Fruit fly (Drosophila melanogaster) whole organism, prepupa: Measurements from ENCODE around the gene asf1.
A peak's percentile ranks its signal among the peaks of the same experiment; 100 is the strongest.

Experiments used
- CG10631 ChIP-seq: fragments of 200-800 bp; sonication (Bioruptor generic); optimal IDR thresholded peaks from 2 replicates; lab custom pipeline; 2016; ENCODE audit warnings: missing biosample characterization, missing genetic modification characterization
- CG10669 ChIP-seq: fragments of 200-800 bp; sonication (Bioruptor generic); optimal IDR thresholded peaks from 3 replicates; lab custom pipeline; 2018; ENCODE audit warnings: missing biosample characterization, mild to moderate bottlenecking, missing genetic modification characterization, moderate library complexity
- CG11294 ChIP-seq: fragments of 200-800 bp; sonication (Bioruptor generic); IDR thresholded peaks from 2 replicates; pipeline ENCODE4 v1.3.6; 2022; ENCODE audit warnings: missing biosample characterization, missing genetic modification characterization
- CG11762 ChIP-seq: fragments of 200-800 bp; sonication (Bioruptor generic); optimal IDR thresholded peaks from 3 replicates; lab custom pipeline; 2016; ENCODE audit warnings: missing biosample characterization, missing genetic modification characterization; ENCODE audit not compliant: insufficient read depth
- CG15336 ChIP-seq: fragments of 200-800 bp; sonication (Bioruptor generic); IDR thresholded peaks from 2 replicates; pipeline ENCODE4 v1.3.6; 2022; ENCODE audit warnings: missing biosample characterization, missing genetic modification characterization
- CG1621 ChIP-seq: fragments of 200-800 bp; sonication (Bioruptor generic); optimal IDR thresholded peaks from 3 replicates; lab custom pipeline; 2018; ENCODE audit warnings: missing biosample characterization, mild to moderate bottlenecking, missing genetic modification characterization
- CG31627 ChIP-seq: fragments of 200-800 bp; sonication (Bioruptor generic); optimal IDR thresholded peaks from 3 replicates; lab custom pipeline; 2016; ENCODE audit warnings: missing biosample characterization, missing genetic modification characterization
- CG34406 ChIP-seq: fragments of 200-800 bp; sonication (Bioruptor generic); optimal IDR thresholded peaks from 3 replicates; lab custom pipeline; 2016; ENCODE audit warnings: missing biosample characterization, missing genetic modification characterization
- CG4318 ChIP-seq: fragments of 200-800 bp; sonication (Bioruptor generic); optimal IDR thresholded peaks from 3 replicates; lab custom pipeline; 2017; ENCODE audit warnings: missing biosample characterization, mild to moderate bottlenecking, missing genetic modification characterization
- CG6163 ChIP-seq: fragments of 200-800 bp; sonication (Bioruptor generic); IDR thresholded peaks from 3 replicates; pipeline ENCODE4 v1.3.6; 2022; ENCODE audit warnings: missing biosample characterization, missing genetic modification characterization
- CG6854 ChIP-seq: fragments of 200-800 bp; sonication (Bioruptor generic); optimal IDR thresholded peaks from 2 replicates; lab custom pipeline; 2017; ENCODE audit warnings: missing biosample characterization, mild to moderate bottlenecking, missing genetic modification characterization
- CG8119 ChIP-seq: fragments of 200-800 bp; sonication (Bioruptor generic); IDR thresholded peaks from 3 replicates; pipeline ENCODE4 v1.3.6; 2022; ENCODE audit warnings: missing biosample characterization, missing genetic modification characterization
- Eip75B ChIP-seq: fragments of 200-800 bp; sonication (Bioruptor generic); optimal IDR thresholded peaks from 3 replicates; lab custom pipeline; 2016; ENCODE audit warnings: missing biosample characterization, missing genetic modification characterization
- Eip78C ChIP-seq: fragments of 200-800 bp; sonication (Bioruptor generic); peaks from one replicate; lab custom pipeline; 2016; ENCODE audit warnings: missing biosample characterization, missing genetic modification characterization
- Eip93F ChIP-seq: fragments of 200-800 bp; sonication (Bioruptor generic); optimal IDR thresholded peaks from 2 replicates; lab custom pipeline; 2016; ENCODE audit warnings: missing biosample characterization, mild to moderate bottlenecking, missing genetic modification characterization
- Ets21C ChIP-seq: fragments of 200-800 bp; sonication (Bioruptor generic); optimal IDR thresholded peaks from 3 replicates; lab custom pipeline; 2016; ENCODE audit warnings: missing biosample characterization, missing genetic modification characterization
- Ets96B ChIP-seq: fragments of 200-800 bp; optimal IDR thresholded peaks from 2 replicates; lab custom pipeline; 2019; ENCODE audit warnings: missing biosample characterization, mild to moderate bottlenecking, missing genetic modification characterization, moderate library complexity
- Gug ChIP-seq: fragments of 200-800 bp; sonication (Bioruptor generic); IDR thresholded peaks from 2 replicates; pipeline ENCODE4 v1.3.6; 2022; ENCODE audit warnings: missing biosample characterization, missing genetic modification characterization
- Hr39 ChIP-seq: fragments of 200-800 bp; sonication (Bioruptor generic); optimal IDR thresholded peaks from 2 replicates; lab custom pipeline; 2016; ENCODE audit warnings: missing biosample characterization, missing genetic modification characterization
- Hr4 ChIP-seq: fragments of 200-800 bp; sonication (Bioruptor generic); optimal IDR thresholded peaks from 3 replicates; lab custom pipeline; 2016; ENCODE audit warnings: missing biosample characterization, missing genetic modification characterization
- Met ChIP-seq: fragments of 200-800 bp; sonication (Bioruptor generic); optimal IDR thresholded peaks from 3 replicates; lab custom pipeline; 2016; ENCODE audit warnings: missing biosample characterization, missing genetic modification characterization
- Sox102F ChIP-seq: fragments of 200-800 bp; sonication (Bioruptor generic); optimal IDR thresholded peaks from 2 replicates; lab custom pipeline; 2016; ENCODE audit warnings: missing biosample characterization, mild to moderate bottlenecking, missing genetic modification characterization
- acj6 ChIP-seq: fragments of 200-800 bp; sonication (Bioruptor generic); optimal IDR thresholded peaks from 3 replicates; lab custom pipeline; 2016; ENCODE audit warnings: missing biosample characterization, missing genetic modification characterization
- dac ChIP-seq: fragments of 200-800 bp; sonication (Bioruptor generic); optimal IDR thresholded peaks from 2 replicates; lab custom pipeline; 2017; ENCODE audit warnings: missing biosample characterization, mild to moderate bottlenecking, missing genetic modification characterization
- dsx ChIP-seq: fragments of 200-800 bp; optimal IDR thresholded peaks from 3 replicates; lab custom pipeline; 2019; ENCODE audit warnings: missing biosample characterization, mild to moderate bottlenecking, missing genetic modification characterization, moderate library complexity; ENCODE audit not compliant: poor library complexity, severe bottlenecking
- esn ChIP-seq: fragments of 200-800 bp; sonication (Bioruptor generic); optimal IDR thresholded peaks from 2 replicates; lab custom pipeline; 2016; ENCODE audit warnings: missing biosample characterization, mild to moderate bottlenecking, missing genetic modification characterization, moderate library complexity
- fd85E ChIP-seq: fragments of 200-800 bp; sonication (Bioruptor generic); optimal IDR thresholded peaks from 3 replicates; lab custom pipeline; 2016; ENCODE audit warnings: missing biosample characterization, missing genetic modification characterization
- fkh ChIP-seq: fragments of 200-800 bp; sonication (Bioruptor generic); optimal IDR thresholded peaks from 3 replicates; lab custom pipeline; 2017; ENCODE audit warnings: missing biosample characterization, mild to moderate bottlenecking, missing genetic modification characterization, moderate library complexity
- pdm3 ChIP-seq: fragments of 200-800 bp; sonication (Bioruptor generic); optimal IDR thresholded peaks from 3 replicates; lab custom pipeline; 2016; ENCODE audit warnings: missing biosample characterization, missing genetic modification characterization
- spab ChIP-seq: fragments of 200-800 bp; sonication (Bioruptor generic); optimal IDR thresholded peaks from 2 replicates; lab custom pipeline; 2017; ENCODE audit warnings: missing biosample characterization, mild to moderate bottlenecking, missing genetic modification characterization, missing genetic modification reagents
- ss ChIP-seq, 2 experiments: fragments of 200-800 bp; sonication (Bioruptor generic); optimal IDR thresholded peaks; 2 replicates in 1 of 2; 3 replicates in 1 of 2; lab custom pipeline; 2017 to 2018; ENCODE audit warnings: mild to moderate bottlenecking in 2 of 2, missing biosample characterization in 2 of 2, missing genetic modification characterization in 2 of 2, moderate library complexity in 1 of 2
- svp ChIP-seq: fragments of 200-800 bp; sonication (Bioruptor generic); peaks from one replicate; lab custom pipeline; 2016; ENCODE audit warnings: missing biosample characterization, missing genetic modification characterization
- vri ChIP-seq: fragments of 200-800 bp; sonication (Bioruptor generic); optimal IDR thresholded peaks from 3 replicates; lab custom pipeline; 2016; ENCODE audit warnings: missing biosample characterization, mild to moderate bottlenecking, missing genetic modification characterization

asf1 gene

dm6 chr3L:19650588-19650987 is 31.9 kb downstream of the asf1 start (continued):
- TF ChIP-seq fkh (GFP tag; lab: Kevin White, UChicago) = no peak
- peak; percentile 56; the same call in 1 of the 2 replicates for TF ChIP-seq CG15336 (GFP tag; lab: Robert Waterston, UW)
- TF ChIP-seq CG8119 = peak; percentile 71
- no peak for TF ChIP-seq Ets21C (GFP tag; lab: Kevin White, UChicago)
- TF ChIP-seq Gug = peak; percentile 63; the same call in 1 of the 2 replicates
- no peak for TF ChIP-seq Met (GFP tag; lab: Kevin White, UChicago)
- no peak for TF ChIP-seq CG31627 (GFP tag; lab: Kevin White, UChicago)
- TF ChIP-seq acj6 (GFP tag; lab: Kevin White, UChicago) = peak; percentile 33
- TF ChIP-seq CG10669 = peak; percentile 60
- TF ChIP-seq Sox102F (GFP tag; lab: Kevin White, UChicago) = peak; percentile 55
- TF ChIP-seq CG10631 (GFP tag; lab: Kevin White, UChicago) = no peak
- peak; percentile 62 for TF ChIP-seq CG1621 (tag; lab: Kevin White, UChicago)
- peak; percentile 64 for TF ChIP-seq svp
- TF ChIP-seq vri = peak; percentile 72
- TF ChIP-seq CG34406 (GFP tag; lab: Kevin White, UChicago) = peak; percentile 45
- peak; percentile 67 for TF ChIP-seq CG6854
- no peak for TF ChIP-seq CG4318
- TF ChIP-seq pdm3 (GFP tag; lab: Kevin White, UChicago) = peak; percentile 59
- peak; percentile 39 for TF ChIP-seq dac (GFP tag; lab: Kevin White, UChicago)
- peak; percentile 95 for TF ChIP-seq CG6163 (GFP tag; lab: Robert Waterston, UW)
- TF ChIP-seq Eip78C (GFP tag; lab: Kevin White, UChicago) = peak; percentile 75
- TF ChIP-seq dsx = no peak
- TF ChIP-seq spab (GFP tag; lab: Kevin White, UChicago) = peak; percentile 62
- TF ChIP-seq Eip93F (GFP tag; lab: Kevin White, UChicago) = no peak
- no peak for TF ChIP-seq fd85E
- peak; percentile 19 for TF ChIP-seq esn (GFP tag; lab: Kevin White, UChicago)
- peak; percentile 5 for TF ChIP-seq Hr39 (GFP tag; lab: Kevin White, UChicago)
- peak; percentile 4 for TF ChIP-seq Eip75B (GFP tag; lab: Kevin White, UChicago)
- peak; percentile 32 for TF ChIP-seq CG11762 (GFP tag; lab: Kevin White, UChicago)
- TF ChIP-seq Ets96B (tag; lab: Kevin White, UChicago) = peak; percentile 34
- TF ChIP-seq, all 60 proteins: peak for 40

dm6 chr3L:19653470-19653869 is 34.8 kb downstream of the asf1 start:
- TF ChIP-seq acj6 (GFP tag; lab: Kevin White, UChicago) (no peak), esn (GFP tag; lab: Kevin White, UChicago) (no peak)

- TF ChIP-seq Eip78C (GFP tag; lab: Kevin White, UChicago) = peak; percentile 47
- TF ChIP-seq CG11762 (GFP tag; lab: Kevin White, UChicago) = no peak
- 0 out of 3 replicates have a peak, but pooled peaks have one; percentile 21 for TF ChIP-seq CG8119
- peak; percentile 77 for TF ChIP-seq fkh (GFP tag; lab: Kevin White, UChicago)
- peak; percentile 19 for TF ChIP-seq Hr4 (GFP tag; lab: Kevin White, UChicago)
These were observed 37.2 kb downstream of the asf1 start for dm6 chr3L:19655923-19656322.

dm6 chr3L:19662892-19663291 is 44.2 kb downstream of the asf1 start:
- no peak for TF ChIP-seq dsx
- no peak for TF ChIP-seq CG11762 (GFP tag; lab: Kevin White, UChicago)
- no peak for TF ChIP-seq CG6854

- TF ChIP-seq ss (GFP tag; optimal IDR thresholded peaks at IDR 0.05; lab: Kevin White, UChicago) (peak in 1 of 2 experiments; percentile 10), CG10631 (GFP tag; lab: Kevin White, UChicago) (no peak), CG11294 (GFP tag; lab: Robert Waterston, UW) (no peak), esn (GFP tag; lab: Kevin White, UChicago) (peak; percentile 7), CG6163 (GFP tag; lab: Robert Waterston, UW) (peak; percentile 32; the same call in 1 of the 3 replicates), Eip78C (GFP tag; lab: Kevin White, UChicago) (peak; percentile 43), fkh (GFP tag; lab: Kevin White, UChicago) (peak; percentile 42)
These were observed 45.0 kb downstream of the asf1 start, which contains the start of gene tey for dm6 chr3L:19663605-19664230. Gene tey (minus strand): TSS chr3L:19664104.
